Worm (Caenorhabditis elegans): Measurements from ENCODE around the gene lys-7.

- no peak for TF ChIP-seq aly-2 (tag; optimal IDR thresholded peaks at IDR 0.05)
- no peak for TF ChIP-seq nhr-6 (tag; optimal IDR thresholded peaks at IDR 0.05)
- TF ChIP-seq unc-39 (tag; optimal IDR thresholded peaks at IDR 0.05), result no peak
- TF ChIP-seq ztf-4 (tag; optimal IDR thresholded peaks at IDR 0.05), result no peak
- no peak for TF ChIP-seq nhr-25 (tag; optimal IDR thresholded peaks at IDR 0.05)
- no peak for TF ChIP-seq ztf-1 (GFP tag; conservative IDR thresholded peaks at IDR 0.05)
- no peak for TF ChIP-seq sem-4 (tag; optimal IDR thresholded peaks at IDR 0.05)
- no peak for TF ChIP-seq elt-1 (tag; optimal IDR thresholded peaks at IDR 0.05)
- TF ChIP-seq nhr-11 (tag; optimal IDR thresholded peaks at IDR 0.05), result no peak
- TF ChIP-seq zag-1 (tag; optimal IDR thresholded peaks at IDR 0.05), result no peak
Measured at ce11 chrV:3530403-3530802, 48.0 kb upstream of the lys-7 start, which contains the start of gene srbc-66.

Measured in whole organism, L2 larva.